Worm (Caenorhabditis elegans) whole organism, L4/young adult: ENCODE results near the gene srsx-14.

Experiments
- dao-5 ChIP-seq: sonication (generic microtip); optimal IDR thresholded peaks from 2 replicates; lab custom pipeline; 2016; ENCODE audit warnings: missing genotype, missing genetic modification characterization, moderate library complexity, missing compliant biosample characterization
- him-1 ChIP-seq: sonication (generic microtip); optimal IDR thresholded peaks from 2 replicates; lab custom pipeline; 2016; ENCODE audit warnings: missing genotype, missing genetic modification reagents, missing genetic modification characterization, missing compliant biosample characterization

DNA sequence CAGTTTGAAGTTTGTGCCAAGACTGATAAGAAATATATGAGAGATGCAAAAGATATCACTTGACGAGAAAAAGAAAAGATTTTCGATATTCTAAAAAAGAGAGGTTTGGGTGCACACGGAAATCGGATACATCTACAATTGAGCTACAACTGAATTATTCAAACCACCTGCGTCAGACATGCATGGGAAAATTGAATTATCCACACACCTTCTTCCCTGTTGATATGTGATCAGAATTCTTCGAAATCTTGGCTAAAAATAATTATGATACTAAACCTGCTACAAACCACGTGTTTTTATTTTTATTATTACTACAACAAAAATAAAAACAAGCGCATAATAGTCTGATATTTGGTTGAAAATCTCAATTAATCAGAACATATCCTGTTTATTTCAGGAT, 31.3 kb upstream of the srsx-14 start:
- TF ChIP-seq him-1 (tag; lab: Kevin White, UChicago): no peak
- TF ChIP-seq dao-5 (tag; lab: Kevin White, UChicago): no peak
